Worm (Caenorhabditis elegans) whole organism, midembryonic: ENCODE measurements around the gene cdh-8.

ENCODE experiments used
- ref-1 ChIP-seq: fragments of 200-800 bp; sonication (Bioruptor generic); conservative IDR thresholded peaks from 2 replicates; pipeline ENCODE4 v1.3.6; 2022; ENCODE audit warnings: missing genetic modification reagents, missing genetic modification characterization, missing compliant biosample characterization
- ztf-29 ChIP-seq: fragments of 200-800 bp; sonication (Bioruptor generic); IDR thresholded peaks from 2 replicates; pipeline ENCODE4 v1.3.6; 2022; ENCODE audit warnings: missing genetic modification reagents, missing genetic modification characterization, missing compliant biosample characterization

DNA sequence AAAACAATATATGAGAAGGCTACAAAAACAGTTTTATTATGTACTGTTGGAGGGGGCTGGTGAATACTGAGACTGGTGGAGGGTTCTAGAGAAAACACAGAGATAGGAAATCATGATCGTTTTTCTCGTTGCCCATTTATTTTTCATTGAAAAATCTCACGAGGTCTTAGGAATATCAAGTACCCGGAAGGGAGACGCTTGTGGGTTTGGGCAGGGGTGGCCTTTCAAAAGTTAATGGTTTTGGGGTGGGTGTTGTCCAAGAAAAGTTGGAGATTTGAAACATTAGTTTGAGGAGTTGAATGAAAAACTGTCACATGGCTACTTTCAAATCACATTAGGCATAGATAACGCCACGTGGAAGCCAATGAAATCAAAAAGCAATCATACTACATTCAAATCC lies 44.9 kb upstream of the cdh-8 start:
- TF ChIP-seq ref-1 (GFP tag; lab: Robert Waterston, UW) (no peak), ztf-29 (GFP tag; lab: Robert Waterston, UW) (no peak)
